Fruit fly (Drosophila melanogaster) whole organism: ENCODE measurements around the gene msi.

Experiments used
- CG8478 ChIP-seq: fragments of >200 bp; optimal IDR thresholded peaks from 2 replicates; lab custom pipeline; 2018; ENCODE audit warnings: inconsistent platforms
- Dll ChIP-seq: fragments of >200 bp; optimal IDR thresholded peaks from 2 replicates; lab custom pipeline; 2017
- EcR ChIP-seq, 2 experiments: fragments of >200 bp; optimal IDR thresholded peaks; 2 replicates each; lab custom pipeline; 2017; ENCODE audit warnings: missing biosample characterization in 2 of 2, missing genetic modification characterization in 2 of 2, missing genetic modification reagents in 2 of 2
- pan ChIP-seq: fragments of >200 bp; optimal IDR thresholded peaks from 2 replicates; lab custom pipeline; 2017
- psq ChIP-seq: fragments of >200 bp; optimal IDR thresholded peaks from 2 replicates; lab custom pipeline; 2017
- usp ChIP-seq: fragments of >200 bp; optimal IDR thresholded peaks from 2 replicates; lab custom pipeline; 2017; ENCODE audit warnings: missing biosample characterization, missing genetic modification characterization, mixed read lengths

The msi gene

DNA sequence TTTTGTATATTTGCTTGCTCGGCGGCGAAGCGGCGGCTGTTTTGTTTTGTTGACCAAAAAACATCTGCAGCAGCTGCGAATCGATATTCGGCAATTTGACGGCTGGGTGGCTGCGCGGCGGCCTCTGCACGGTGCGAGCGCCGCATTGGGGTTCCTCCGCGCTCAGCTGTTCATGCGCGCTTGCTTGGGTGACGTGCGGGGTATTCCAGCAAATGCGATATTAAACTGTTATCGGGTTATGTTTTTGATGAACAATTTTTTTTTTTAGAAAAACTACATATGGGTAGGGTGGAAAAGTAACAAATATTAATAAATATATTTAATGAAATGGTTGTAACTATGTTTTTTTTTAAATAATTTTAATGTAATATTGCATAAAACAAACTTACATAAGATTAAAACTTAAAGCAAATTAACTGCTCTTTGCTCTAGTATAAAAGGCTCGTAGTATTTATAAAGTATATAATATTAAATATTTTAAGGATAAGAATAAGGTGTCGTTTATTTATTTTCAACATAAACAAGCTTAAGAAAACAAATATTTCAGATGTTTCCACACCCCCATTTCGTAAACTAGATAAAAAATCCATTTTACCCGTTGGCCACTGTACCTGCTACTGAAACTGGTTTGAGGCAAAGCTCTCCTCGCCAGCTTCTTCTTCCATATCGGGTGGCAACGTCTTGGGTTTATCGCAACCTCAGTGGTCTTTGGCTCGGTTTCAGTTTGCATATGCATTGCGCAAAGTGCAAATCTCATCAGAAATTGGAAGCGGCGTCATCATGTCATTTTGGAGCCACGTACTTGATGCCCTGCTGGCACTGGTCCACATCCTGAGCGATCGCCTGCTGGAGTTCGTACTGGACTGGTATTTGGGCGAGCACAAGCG, 24.9 kb upstream of the msi start, which contains the start of the genes Gnpat and CG5112:
Gnpat (minus strand) TSS at position 159 of the 887 bp plus-strand sequence.
CG5112 (plus strand) TSS at position 683 of the 887 bp plus-strand sequence.
- TF ChIP-seq pan (lab: Kevin White, UChicago) (no peak), Dll (lab: Kevin White, UChicago) (no peak), psq (lab: Kevin White, UChicago) (no peak), CG8478 (lab: Kevin White, UChicago) (no peak), usp (GFP tag; lab: Kevin White, UChicago) (no peak), EcR (GFP tag; optimal IDR thresholded peaks at IDR 0.05; lab: Kevin White, UChicago) (no peak)

dm6 chr3R:25493294-25494187, 22.4 kb upstream of the msi start:
- TF ChIP-seq CG8478 (lab: Kevin White, UChicago) (no peak), pan (lab: Kevin White, UChicago) (no peak), Dll (lab: Kevin White, UChicago) (no peak)

- TF ChIP-seq psq (lab: Kevin White, UChicago) (no peak), CG8478 (lab: Kevin White, UChicago) (no peak), usp (GFP tag; lab: Kevin White, UChicago) (no peak), pan (lab: Kevin White, UChicago) (no peak), Dll (lab: Kevin White, UChicago) (no peak), EcR (GFP tag; optimal IDR thresholded peaks at IDR 0.05; lab: Kevin White, UChicago) (no peak)
These were observed 20.8 kb upstream of the msi start, which contains the start of gene CG33494 for dm6 chr3R:25495072-25495471. Gene CG33494, minus strand, starts transcription at chr3R:25495161.

- TF ChIP-seq usp (GFP tag; lab: Kevin White, UChicago) (no peak), pan (lab: Kevin White, UChicago) (no peak), EcR (GFP tag; optimal IDR thresholded peaks at IDR 0.05; lab: Kevin White, UChicago) (no peak)
These were observed 20.2 kb upstream of the msi start for dm6 chr3R:25495753-25496152.

- TF ChIP-seq CG8478 (lab: Kevin White, UChicago) (no peak), pan (lab: Kevin White, UChicago) (no peak), EcR (GFP tag; optimal IDR thresholded peaks at IDR 0.05; lab: Kevin White, UChicago) (no peak), psq (lab: Kevin White, UChicago) (no peak), Dll (lab: Kevin White, UChicago) (no peak), usp (GFP tag; lab: Kevin White, UChicago) (no peak)
These were observed 11.0 kb upstream of the msi start, which contains the start of gene CG5107 for dm6 chr3R:25504891-25505290. Gene CG5107, plus strand, starts transcription at chr3R:25505191.

- no peak for TF ChIP-seq psq (lab: Kevin White, UChicago)
- TF ChIP-seq CG8478 (lab: Kevin White, UChicago): no peak
- no peak for TF ChIP-seq EcR (GFP tag; optimal IDR thresholded peaks at IDR 0.05; lab: Kevin White, UChicago)
- no peak for TF ChIP-seq usp (GFP tag; lab: Kevin White, UChicago)
- no peak for TF ChIP-seq pan (lab: Kevin White, UChicago)
- TF ChIP-seq Dll (lab: Kevin White, UChicago): no peak
These were observed 9.9 kb upstream of the msi start, which contains the start of gene CG5111 for dm6 chr3R:25505975-25506374. Gene CG5111, plus strand, starts transcription at chr3R:25506275.

- no peak for TF ChIP-seq EcR (GFP tag; optimal IDR thresholded peaks at IDR 0.05; lab: Kevin White, UChicago)
- TF ChIP-seq usp (GFP tag; lab: Kevin White, UChicago): no peak
- no peak for TF ChIP-seq Dll (lab: Kevin White, UChicago)
These were observed 3.2 kb upstream of the msi start for dm6 chr3R:25512750-25513149.

DNA sequence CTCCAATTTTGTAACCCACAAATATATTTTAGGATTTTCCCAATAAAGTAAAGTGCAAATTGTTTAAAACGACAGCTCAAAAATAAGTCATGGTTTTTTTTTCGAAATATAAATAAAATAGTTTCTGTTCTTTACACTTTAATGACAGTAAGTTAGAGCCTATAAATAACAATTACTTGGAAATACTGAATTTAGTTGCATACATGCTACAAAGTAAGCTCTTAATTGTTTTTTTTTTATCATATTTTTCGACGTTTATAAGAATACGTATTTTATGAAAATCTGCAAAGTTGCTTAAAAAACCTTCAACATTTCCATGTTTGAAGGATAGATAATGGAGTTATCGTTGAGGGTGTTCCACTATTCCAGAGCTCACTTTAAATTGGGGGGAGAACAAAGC, 1.6 kb downstream of the msi start:
- TF ChIP-seq CG8478 (lab: Kevin White, UChicago): no peak
- no peak for TF ChIP-seq EcR (GFP tag; optimal IDR thresholded peaks at IDR 0.05; lab: Kevin White, UChicago)
- TF ChIP-seq pan (lab: Kevin White, UChicago): no peak
- no peak for TF ChIP-seq Dll (lab: Kevin White, UChicago)
- TF ChIP-seq usp (GFP tag; lab: Kevin White, UChicago): no peak
- TF ChIP-seq psq (lab: Kevin White, UChicago): no peak

DNA sequence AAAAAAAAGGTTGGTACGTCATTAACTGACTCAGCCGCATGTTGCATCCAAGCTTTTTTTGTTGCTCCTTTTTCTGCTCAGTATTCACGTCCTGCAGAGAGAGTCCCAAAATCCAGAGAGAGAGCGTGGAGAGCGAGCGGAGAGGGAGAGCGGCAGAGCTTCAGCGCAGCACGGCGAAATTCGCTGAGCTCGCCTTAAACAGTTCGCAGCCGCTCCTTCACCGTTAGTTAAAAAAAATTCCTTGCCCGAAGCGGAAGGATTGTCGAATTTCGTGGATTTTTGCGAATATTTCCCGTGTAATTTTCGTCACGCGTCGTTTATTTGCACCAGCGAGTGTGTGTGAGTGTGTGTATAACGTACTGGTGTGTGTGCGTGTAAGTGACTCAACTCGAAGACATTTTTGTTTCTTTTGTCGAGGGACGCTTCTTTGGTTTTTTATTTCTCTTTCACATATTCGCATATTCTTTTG, 2.2 kb downstream of the msi start:
- no peak for TF ChIP-seq CG8478 (lab: Kevin White, UChicago)

- no peak for TF ChIP-seq pan (lab: Kevin White, UChicago)
- no peak for TF ChIP-seq Dll (lab: Kevin White, UChicago)
- TF ChIP-seq usp (GFP tag; lab: Kevin White, UChicago): no peak
- TF ChIP-seq psq (lab: Kevin White, UChicago): no peak
- no peak for TF ChIP-seq EcR (GFP tag; optimal IDR thresholded peaks at IDR 0.05; lab: Kevin White, UChicago)
- TF ChIP-seq CG8478 (lab: Kevin White, UChicago): no peak
These were observed 2.7 kb downstream of the msi start for dm6 chr3R:25518584-25518983.

dm6 chr3R:25519465-25520071, 3.6 kb downstream of the msi start:
- TF ChIP-seq Dll (lab: Kevin White, UChicago) (no peak), EcR (GFP tag; optimal IDR thresholded peaks at IDR 0.05; lab: Kevin White, UChicago) (no peak), pan (lab: Kevin White, UChicago) (no peak), psq (lab: Kevin White, UChicago) (no peak), usp (GFP tag; lab: Kevin White, UChicago) (no peak), CG8478 (lab: Kevin White, UChicago) (no peak)
